Fruit fly (Drosophila melanogaster) whole organism: ENCODE measurements around the gene CG46304.

Experiments used
- Dll ChIP-seq: fragments of >200 bp; optimal IDR thresholded peaks from 2 replicates; lab custom pipeline; 2017
- pan ChIP-seq: fragments of >200 bp; optimal IDR thresholded peaks from 2 replicates; lab custom pipeline; 2017
- psq ChIP-seq: fragments of >200 bp; optimal IDR thresholded peaks from 2 replicates; lab custom pipeline; 2017
- usp ChIP-seq: fragments of >200 bp; optimal IDR thresholded peaks from 2 replicates; lab custom pipeline; 2017; ENCODE audit warnings: missing biosample characterization, missing genetic modification characterization, mixed read lengths

DNA sequence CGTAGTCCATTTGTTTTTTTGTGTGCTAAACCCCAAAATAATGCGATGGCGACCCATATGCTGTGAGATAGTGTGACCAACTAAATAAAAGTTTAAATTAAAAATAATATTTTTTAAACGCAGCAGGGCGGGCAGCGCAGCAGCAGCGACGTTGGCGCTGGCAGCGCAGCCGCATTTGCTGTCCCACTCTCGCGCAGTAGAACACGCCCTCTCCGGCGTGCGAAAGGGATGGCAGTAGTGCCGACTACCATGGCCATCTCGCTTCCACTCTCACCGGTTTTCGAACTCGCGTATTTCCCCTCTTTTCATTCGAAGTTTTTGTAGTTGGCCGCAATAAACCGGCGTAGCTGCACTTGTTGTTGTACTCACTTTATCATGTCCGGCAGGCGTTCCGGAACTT, 10.0 kb upstream of the CG46304 start:
- TF ChIP-seq Dll (lab: Kevin White, UChicago): no peak
- TF ChIP-seq psq: no peak
- TF ChIP-seq pan (lab: Kevin White, UChicago): no peak
- no peak for TF ChIP-seq usp (GFP tag; lab: Kevin White, UChicago)
